Worm (Caenorhabditis elegans) whole organism, L2 larva: ENCODE measurements around the gene H32C10.1.
A peak's percentile ranks its signal among the peaks of the same experiment; 100 is the strongest.

Source experiments
- C34F6.9 ChIP-seq: fragments of 150-350 bp; optimal IDR thresholded peaks from 2 replicates; lab custom pipeline; 2014; ENCODE audit warnings: missing biosample characterization, missing genetic modification characterization
- F13H6.1 ChIP-seq: sonication (generic microtip); optimal IDR thresholded peaks from 2 replicates; lab custom pipeline; 2016; ENCODE audit warnings: missing genetic modification characterization, missing compliant biosample characterization
- R02D3.7 ChIP-seq: fragments of 150-350 bp; optimal IDR thresholded peaks from 2 replicates; lab custom pipeline; 2014; ENCODE audit warnings: missing biosample characterization, missing genetic modification characterization
- Y55F3AM.14 ChIP-seq: fragments of 200-800 bp; sonication (Bioruptor generic); optimal IDR thresholded peaks from 2 replicates; lab custom pipeline; 2018; ENCODE audit warnings: mild to moderate bottlenecking, missing genetic modification characterization, missing compliant biosample characterization
- ZK546.5 ChIP-seq: sonication (generic microtip); optimal IDR thresholded peaks from 2 replicates; lab custom pipeline; 2017; ENCODE audit warnings: missing biosample characterization, missing genetic modification characterization
- alr-1 ChIP-seq: fragments of 150-350 bp; optimal IDR thresholded peaks from 2 replicates; lab custom pipeline; 2014; ENCODE audit warnings: missing biosample characterization, missing genetic modification characterization
- aly-2 ChIP-seq: fragments of 150-350 bp; optimal IDR thresholded peaks from 2 replicates; lab custom pipeline; 2014; ENCODE audit warnings: missing biosample characterization, missing genetic modification characterization
- ama-1 ChIP-seq: fragments of 150-350 bp; optimal IDR thresholded peaks from 2 replicates; lab custom pipeline; 2018; ENCODE audit warnings: inconsistent platforms
- blmp-1 ChIP-seq: sonication (generic microtip); optimal IDR thresholded peaks from 2 replicates; lab custom pipeline; 2017; ENCODE audit warnings: missing genetic modification characterization, mild to moderate bottlenecking, missing compliant biosample characterization, antibody characterized with exemption, moderate library complexity; ENCODE audit not compliant: insufficient read depth
- ceh-16 ChIP-seq: fragments of 150-350 bp; optimal IDR thresholded peaks from 2 replicates; lab custom pipeline; 2014; ENCODE audit warnings: missing biosample characterization, missing genetic modification characterization
- ceh-82 ChIP-seq: fragments of 150-350 bp; optimal IDR thresholded peaks from 2 replicates; lab custom pipeline; 2014; ENCODE audit warnings: missing biosample characterization, missing genetic modification characterization
- dmd-4 ChIP-seq: sonication (generic microtip); optimal IDR thresholded peaks from 2 replicates; lab custom pipeline; 2017; ENCODE audit warnings: missing biosample characterization, missing genetic modification characterization
- egl-27 ChIP-seq: sonication (generic microtip); optimal IDR thresholded peaks from 3 replicates; lab custom pipeline; 2017; ENCODE audit warnings: missing biosample characterization, missing genetic modification reagents, missing genetic modification characterization
- elt-1 ChIP-seq: fragments of 150-350 bp; optimal IDR thresholded peaks from 2 replicates; lab custom pipeline; 2014; ENCODE audit warnings: missing biosample characterization, missing genetic modification characterization
- elt-3 ChIP-seq: sonication (generic microtip); optimal IDR thresholded peaks from 2 replicates; lab custom pipeline; 2017; ENCODE audit warnings: missing biosample characterization, missing genetic modification characterization
- fos-1 ChIP-seq: fragments of 150-350 bp; optimal IDR thresholded peaks from 2 replicates; lab custom pipeline; 2014; ENCODE audit warnings: missing biosample characterization, missing genetic modification characterization
- lin-11 ChIP-seq: fragments of 150-350 bp; sonication (generic microtip); optimal IDR thresholded peaks from 2 replicates; lab custom pipeline; 2014; ENCODE audit warnings: missing biosample characterization, missing genetic modification characterization, inconsistent platforms, mixed read lengths
- lin-39 ChIP-seq: fragments of 150-350 bp; optimal IDR thresholded peaks from 2 replicates; lab custom pipeline; 2014; ENCODE audit warnings: missing biosample characterization, missing genetic modification reagents, missing genetic modification characterization
- lsy-2 ChIP-seq, 2 experiments: fragments of 150-350 bp in 1 of 2; sonication (generic microtip) in 1 of 2; optimal IDR thresholded peaks; 2 replicates each; lab custom pipeline; 2014 to 2017; ENCODE audit warnings: missing biosample characterization in 2 of 2, missing genetic modification characterization in 2 of 2
- mab-5 ChIP-seq: fragments of 150-350 bp; optimal IDR thresholded peaks from 2 replicates; lab custom pipeline; 2014; ENCODE audit warnings: missing biosample characterization, missing genetic modification characterization
- mbf-1 ChIP-seq: sonication (generic microtip); optimal IDR thresholded peaks from 2 replicates; lab custom pipeline; 2017; ENCODE audit warnings: missing biosample characterization, missing genetic modification characterization
- mdl-1 ChIP-seq, 2 experiments: fragments of 150-350 bp in 1 of 2; sonication (generic microtip) in 1 of 2; optimal IDR thresholded peaks; 2 replicates each; lab custom pipeline; 2017; ENCODE audit warnings: missing biosample characterization in 2 of 2, missing genetic modification characterization in 2 of 2
- nhr-10 ChIP-seq: sonication (generic microtip); optimal IDR thresholded peaks from 2 replicates; lab custom pipeline; 2017; ENCODE audit warnings: missing biosample characterization, missing genetic modification characterization
- nhr-11 ChIP-seq: fragments of 150-350 bp; optimal IDR thresholded peaks from 2 replicates; lab custom pipeline; 2014; ENCODE audit warnings: missing biosample characterization, missing genetic modification characterization
- nhr-12 ChIP-seq: fragments of 150-350 bp; optimal IDR thresholded peaks from 2 replicates; lab custom pipeline; 2014; ENCODE audit warnings: missing biosample characterization, missing genetic modification characterization
- nhr-129 ChIP-seq: fragments of 150-350 bp; optimal IDR thresholded peaks from 2 replicates; lab custom pipeline; 2014; ENCODE audit warnings: missing biosample characterization, missing genetic modification characterization
- nhr-23 ChIP-seq: fragments of 150-350 bp; optimal IDR thresholded peaks from 2 replicates; lab custom pipeline; 2014; ENCODE audit warnings: missing biosample characterization, missing genetic modification reagents, missing genetic modification characterization
- nhr-237 ChIP-seq: fragments of 150-350 bp; optimal IDR thresholded peaks from 2 replicates; lab custom pipeline; 2014; ENCODE audit warnings: missing biosample characterization, missing genetic modification characterization
- nhr-25 ChIP-seq: fragments of 150-350 bp; sonication (generic microtip); optimal IDR thresholded peaks from 3 replicates; lab custom pipeline; 2014; ENCODE audit warnings: missing biosample characterization, missing genetic modification characterization
- nhr-6 ChIP-seq: fragments of 150-350 bp; optimal IDR thresholded peaks from 2 replicates; lab custom pipeline; 2014; ENCODE audit warnings: missing biosample characterization, missing genetic modification characterization
- nhr-77 ChIP-seq: fragments of 150-350 bp; optimal IDR thresholded peaks from 2 replicates; lab custom pipeline; 2014; ENCODE audit warnings: missing biosample characterization, missing genetic modification characterization
- peb-1 ChIP-seq: fragments of 150-350 bp; optimal IDR thresholded peaks from 2 replicates; lab custom pipeline; 2014; ENCODE audit warnings: missing biosample characterization, missing genetic modification characterization
- sem-4 ChIP-seq: fragments of 150-350 bp; optimal IDR thresholded peaks from 2 replicates; lab custom pipeline; 2014; ENCODE audit warnings: missing biosample characterization, missing genetic modification reagents, missing genetic modification characterization
- skn-1 ChIP-seq: sonication (generic microtip); optimal IDR thresholded peaks from 2 replicates; lab custom pipeline; 2017; ENCODE audit warnings: missing biosample characterization, missing genetic modification characterization
- sma-3 ChIP-seq: sonication (generic microtip); optimal IDR thresholded peaks from 2 replicates; lab custom pipeline; 2016; ENCODE audit warnings: missing genetic modification reagents, missing genetic modification characterization, missing compliant biosample characterization
- sma-9 ChIP-seq, 2 experiments: fragments of 150-350 bp in 1 of 2; sonication (generic microtip) in 1 of 2; optimal IDR thresholded peaks; 2 replicates each; lab custom pipeline; 2014 to 2016; ENCODE audit warnings: missing genetic modification characterization in 2 of 2, mild to moderate bottlenecking in 1 of 2, missing biosample characterization in 1 of 2, missing compliant biosample characterization in 1 of 2, missing genetic modification reagents in 1 of 2, moderate library complexity in 1 of 2
- snpc-4 ChIP-seq: fragments of 150-350 bp; optimal IDR thresholded peaks from 2 replicates; lab custom pipeline; 2014; ENCODE audit warnings: missing biosample characterization, missing genetic modification characterization
- unc-39 ChIP-seq: fragments of 150-350 bp; optimal IDR thresholded peaks from 2 replicates; lab custom pipeline; 2014; ENCODE audit warnings: missing biosample characterization, missing genetic modification characterization
- unc-55 ChIP-seq: fragments of 150-350 bp; sonication (generic microtip); optimal IDR thresholded peaks from 3 replicates; lab custom pipeline; 2014; ENCODE audit warnings: missing biosample characterization, missing genetic modification reagents, missing genetic modification characterization
- unc-62 ChIP-seq: fragments of 150-350 bp; optimal IDR thresholded peaks from 2 replicates; lab custom pipeline; 2014; ENCODE audit warnings: missing biosample characterization, missing genetic modification reagents, missing genetic modification characterization
- zag-1 ChIP-seq: fragments of 150-350 bp; optimal IDR thresholded peaks from 2 replicates; lab custom pipeline; 2014; ENCODE audit warnings: missing biosample characterization, missing genetic modification characterization
- ztf-1 ChIP-seq: fragments of 200-800 bp; sonication (Bioruptor generic); conservative IDR thresholded peaks from 2 replicates; pipeline ENCODE4 v1.3.6; 2022; ENCODE audit warnings: missing genetic modification characterization, missing compliant biosample characterization
- ztf-11 ChIP-seq: sonication (generic microtip); optimal IDR thresholded peaks from 2 replicates; lab custom pipeline; 2017; ENCODE audit warnings: missing biosample characterization, missing genetic modification characterization
- ztf-4 ChIP-seq: fragments of 150-350 bp; optimal IDR thresholded peaks from 2 replicates; lab custom pipeline; 2014; ENCODE audit warnings: missing biosample characterization, missing genetic modification characterization

The H32C10.1 gene

ce11 chrIV:5947555-5948151 lies 13.5 kb downstream of the H32C10.1 start, which contains the start of gene rps-25 (continued):
- peak; percentile 20 for TF ChIP-seq ama-1 (lab: Kevin White, UChicago)
- peak; percentile 53 for TF ChIP-seq lin-11
- TF ChIP-seq Y55F3AM.14: no peak
- no peak for TF ChIP-seq nhr-237 (tag; lab: Kevin White, UChicago)
- no peak for TF ChIP-seq egl-27
- TF ChIP-seq elt-1 (tag; lab: Kevin White, UChicago): no peak
- TF ChIP-seq ceh-16: no peak
- no peak for TF ChIP-seq unc-39

ce11 chrIV:5948712-5949111 lies 14.6 kb downstream of the H32C10.1 start:
- TF ChIP-seq ZK546.5 (tag; lab: Kevin White, UChicago) (no peak), Y55F3AM.14 (no peak), sem-4 (no peak), unc-62 (no peak), F13H6.1 (no peak), peb-1 (tag; lab: Kevin White, UChicago) (no peak), lsy-2 (tag; optimal IDR thresholded peaks at IDR 0.05; lab: Kevin White, UChicago) (no peak), nhr-11 (tag; lab: Kevin White, UChicago) (no peak), dmd-4 (tag; lab: Kevin White, UChicago) (no peak), nhr-12 (no peak), aly-2 (no peak), mab-5 (no peak), nhr-77 (tag; lab: Kevin White, UChicago) (no peak), ztf-11 (tag; lab: Kevin White, UChicago) (no peak), mbf-1 (no peak), nhr-129 (tag; lab: Kevin White, UChicago) (no peak), zag-1 (tag; lab: Kevin White, UChicago) (no peak), alr-1 (tag; lab: Kevin White, UChicago) (no peak)
- TF ChIP-seq, all 48 proteins: peak for 0

- TF ChIP-seq skn-1 (tag; lab: Kevin White, UChicago): no peak
- TF ChIP-seq unc-55: no peak
- TF ChIP-seq ztf-1 (GFP tag; lab: Robert Waterston, UW): no peak
- TF ChIP-seq mab-5: no peak
- TF ChIP-seq dmd-4 (tag; lab: Kevin White, UChicago): no peak
- no peak for TF ChIP-seq lin-39 (tag; lab: Kevin White, UChicago)
- no peak for TF ChIP-seq R02D3.7 (tag; lab: Kevin White, UChicago)
- no peak for TF ChIP-seq ceh-82
- no peak for TF ChIP-seq nhr-129 (tag; lab: Kevin White, UChicago)
- TF ChIP-seq ztf-4 (tag; lab: Kevin White, UChicago): no peak
- no peak for TF ChIP-seq nhr-11 (tag; lab: Kevin White, UChicago)
- no peak for TF ChIP-seq aly-2
- TF ChIP-seq lsy-2 (tag; optimal IDR thresholded peaks at IDR 0.05; lab: Kevin White, UChicago): no peak
These were observed 15.8 kb downstream of the H32C10.1 start for ce11 chrIV:5949964-5950363.

DNA sequence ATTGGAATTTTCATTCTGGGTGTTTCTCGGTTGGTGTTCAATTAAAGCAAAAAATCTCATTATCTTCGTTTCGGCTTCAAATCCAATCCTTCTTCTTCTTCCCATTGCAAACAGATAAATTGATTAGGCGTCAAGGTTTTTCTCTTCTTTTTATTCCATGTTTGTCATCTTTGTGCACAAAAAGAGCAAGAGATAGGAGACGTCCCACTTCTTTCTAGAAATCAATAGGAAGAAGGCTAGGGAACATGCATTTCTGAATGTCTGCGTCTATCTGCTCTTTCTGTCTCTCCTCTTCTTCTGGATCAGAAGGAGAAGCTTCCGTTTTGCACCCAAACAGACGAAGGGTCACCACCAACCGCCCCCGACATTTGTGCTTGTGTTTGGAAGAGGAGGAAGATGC lies 18.8 kb downstream of the H32C10.1 start:
- TF ChIP-seq lin-39 (tag; lab: Kevin White, UChicago) (no peak), ztf-11 (tag; lab: Kevin White, UChicago) (no peak), R02D3.7 (tag; lab: Kevin White, UChicago) (no peak), ztf-1 (GFP tag; lab: Robert Waterston, UW) (no peak), nhr-10 (tag; lab: Kevin White, UChicago) (no peak), dmd-4 (tag; lab: Kevin White, UChicago) (no peak), nhr-23 (tag; lab: Kevin White, UChicago) (no peak), nhr-11 (tag; lab: Kevin White, UChicago) (no peak), ceh-82 (no peak), aly-2 (no peak), C34F6.9 (tag; lab: Kevin White, UChicago) (peak; percentile 81), F13H6.1 (peak; percentile 12), Y55F3AM.14 (no peak), nhr-237 (tag; lab: Kevin White, UChicago) (no peak), blmp-1 (tag; lab: Kevin White, UChicago) (no peak), sma-9 (GFP tag; optimal IDR thresholded peaks at IDR 0.05; lab: Kevin White, UChicago) (peak; percentile 43), sma-9 (tag; optimal IDR thresholded peaks at IDR 0.05; lab: Kevin White, UChicago) (no peak), mdl-1 (tag; optimal IDR thresholded peaks at IDR 0.05; lab: Kevin White, UChicago) (peak in 1 of 2 experiments; percentile 20), fos-1 (no peak), elt-1 (tag; lab: Kevin White, UChicago) (no peak), ceh-16 (no peak), peb-1 (tag; lab: Kevin White, UChicago) (no peak), sma-3 (no peak), lsy-2 (tag; optimal IDR thresholded peaks at IDR 0.05; lab: Kevin White, UChicago) (peak in 1 of 2 experiments; percentile 72), ama-1 (lab: Kevin White, UChicago) (no peak), elt-3 (tag; lab: Kevin White, UChicago) (no peak), nhr-25 (no peak), nhr-77 (tag; lab: Kevin White, UChicago) (no peak), nhr-6 (tag; lab: Kevin White, UChicago) (no peak), snpc-4 (tag; lab: Kevin White, UChicago) (no peak), ztf-4 (tag; lab: Kevin White, UChicago) (no peak), nhr-129 (tag; lab: Kevin White, UChicago) (peak; percentile 61), alr-1 (tag; lab: Kevin White, UChicago) (no peak), unc-62 (no peak), skn-1 (tag; lab: Kevin White, UChicago) (no peak), ZK546.5 (tag; lab: Kevin White, UChicago) (no peak)
